Worm (Caenorhabditis elegans): ENCODE data around the gene Y102A11A.3.

The Y102A11A.3 gene

DNA sequence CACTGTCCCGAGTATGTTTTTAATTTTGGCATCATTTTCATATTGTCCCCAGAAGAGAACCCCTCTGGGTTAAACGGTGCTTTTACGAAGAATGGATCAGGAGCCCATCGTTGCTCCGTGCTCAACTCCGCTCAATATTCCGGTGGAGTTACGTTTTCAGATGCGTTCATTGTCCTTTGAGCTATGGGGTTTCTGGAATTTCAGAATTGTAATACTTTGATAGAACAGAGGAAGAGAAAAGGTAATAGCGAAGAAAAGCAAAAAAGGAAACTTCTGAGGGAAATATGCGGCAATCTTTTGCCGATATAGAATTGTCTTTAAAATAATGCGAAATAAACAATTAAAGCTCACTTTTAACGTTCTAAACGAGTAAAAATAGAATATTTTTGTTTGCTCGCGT, 21.0 kb upstream of the Y102A11A.3 start, which contains the start of gene Y40A1A.3:
Gene Y40A1A.3, minus strand, starts transcription at position 101 of the 400 bp plus-strand sequence.
- TF ChIP-seq ceh-43 (GFP tag; optimal IDR thresholded peaks at IDR 0.05) (no peak), lin-13 (tag; optimal IDR thresholded peaks at IDR 0.05) (no peak), lsy-2 (tag; optimal IDR thresholded peaks at IDR 0.05) (no peak), ceh-39 (tag; optimal IDR thresholded peaks at IDR 0.05) (no peak), ham-2 (GFP tag; optimal IDR thresholded peaks at IDR 0.05) (no peak), hlh-1 (tag; optimal IDR thresholded peaks at IDR 0.05) (no peak), nhr-28 (tag; optimal IDR thresholded peaks at IDR 0.05) (no peak), elt-3 (tag; optimal IDR thresholded peaks at IDR 0.05) (no peak)

ce11 chrX:1998825-1999224, 20.1 kb upstream of the Y102A11A.3 start:
- TF ChIP-seq flh-1 (GFP tag; optimal IDR thresholded peaks at IDR 0.05) (no peak), M03D4.4 (tag; optimal IDR thresholded peaks at IDR 0.05) (peak; percentile 22), unc-120 (tag; optimal IDR thresholded peaks at IDR 0.05; ENCODE audit: poor library complexity, severe bottlenecking) (peak; percentile 17)

ce11 chrX:2000517-2000916, 18.4 kb upstream of the Y102A11A.3 start:
- no peak for TF ChIP-seq ceh-43 (GFP tag; optimal IDR thresholded peaks at IDR 0.05)
- TF ChIP-seq elt-1 (tag; optimal IDR thresholded peaks at IDR 0.05; ENCODE audit: borderline replicate concordance, insufficient read depth) = no peak
- no peak for TF ChIP-seq unc-62 (GFP tag; optimal IDR thresholded peaks at IDR 0.05)
- no peak for TF ChIP-seq lin-13 (tag; optimal IDR thresholded peaks at IDR 0.05)
- no peak for TF ChIP-seq nhr-237 (tag; optimal IDR thresholded peaks at IDR 0.05)
- no peak for TF ChIP-seq mep-1 (tag; optimal IDR thresholded peaks at IDR 0.05)
- TF ChIP-seq zip-8 (tag; optimal IDR thresholded peaks at IDR 0.05) = no peak
- TF ChIP-seq tbx-8 (GFP tag; optimal IDR thresholded peaks at IDR 0.05) = no peak
- no peak for TF ChIP-seq ztf-11 (tag; optimal IDR thresholded peaks at IDR 0.05)
- no peak for TF ChIP-seq ces-1 (GFP tag; optimal IDR thresholded peaks at IDR 0.05)
- TF ChIP-seq lsy-2 (tag; optimal IDR thresholded peaks at IDR 0.05) = no peak
- no peak for TF ChIP-seq sptf-1 (tag; optimal IDR thresholded peaks at IDR 0.05)
- no peak for TF ChIP-seq cnd-1 (tag; optimal IDR thresholded peaks at IDR 0.05)

DNA sequence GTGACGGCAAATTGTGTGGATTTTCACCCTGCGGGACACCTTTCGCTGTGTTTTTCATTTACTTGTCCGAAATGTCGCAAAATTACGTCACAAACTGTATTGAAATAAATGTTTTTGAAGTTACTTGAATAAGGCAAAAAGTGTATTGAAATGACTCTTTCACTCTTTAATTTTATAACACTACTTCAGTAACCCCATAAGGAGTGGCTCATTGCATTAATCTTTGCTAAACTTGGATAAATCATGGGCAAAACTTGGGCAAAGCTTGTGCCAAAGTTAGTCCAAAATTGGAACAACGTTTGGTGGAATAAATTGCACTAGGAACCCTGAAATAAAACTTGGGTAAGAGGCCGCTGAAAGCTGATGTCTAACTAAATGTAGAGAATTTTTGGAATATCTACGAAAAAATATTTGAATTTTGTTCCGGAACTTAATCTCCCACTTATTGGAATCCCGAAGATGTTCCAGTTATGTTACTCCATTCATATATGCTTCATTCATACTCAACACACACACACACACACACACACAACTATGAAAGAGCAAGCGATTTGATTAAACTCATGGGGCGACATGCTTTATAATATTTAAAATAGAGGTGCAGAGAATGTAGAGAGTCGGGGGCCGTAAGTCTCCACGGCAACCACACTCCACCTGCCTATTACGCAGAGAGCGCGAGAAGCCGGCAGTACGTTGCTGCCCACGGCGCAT, 6.3 kb upstream of the Y102A11A.3 start, which contains the start of gene Y102A11A.9:
Gene Y102A11A.9, plus strand, starts transcription at position 661 of the 711 bp plus-strand sequence.
- no peak for TF ChIP-seq ceh-83 (GFP tag; optimal IDR thresholded peaks at IDR 0.05)
- TF ChIP-seq hlh-1 (tag; optimal IDR thresholded peaks at IDR 0.05) = no peak
- TF ChIP-seq nhr-237 (tag; optimal IDR thresholded peaks at IDR 0.05) = no peak
- no peak for TF ChIP-seq tbx-8 (GFP tag; optimal IDR thresholded peaks at IDR 0.05)
- TF ChIP-seq nhr-2 (tag; optimal IDR thresholded peaks at IDR 0.05) = no peak
- no peak for TF ChIP-seq blmp-1 (tag; optimal IDR thresholded peaks at IDR 0.05)
- TF ChIP-seq lin-32 (GFP tag; optimal IDR thresholded peaks at IDR 0.05) = no peak
- no peak for TF ChIP-seq lin-13 (tag; optimal IDR thresholded peaks at IDR 0.05)
- TF ChIP-seq mls-2 (tag; optimal IDR thresholded peaks at IDR 0.05) = no peak
- no peak for TF ChIP-seq elt-1 (tag; optimal IDR thresholded peaks at IDR 0.05; ENCODE audit: borderline replicate concordance, insufficient read depth)
- TF ChIP-seq unc-39 (tag; optimal IDR thresholded peaks at IDR 0.05) = no peak
- no peak for TF ChIP-seq nhr-12 (tag; optimal IDR thresholded peaks at IDR 0.05)
- no peak for TF ChIP-seq flh-1 (GFP tag; optimal IDR thresholded peaks at IDR 0.05)

DNA sequence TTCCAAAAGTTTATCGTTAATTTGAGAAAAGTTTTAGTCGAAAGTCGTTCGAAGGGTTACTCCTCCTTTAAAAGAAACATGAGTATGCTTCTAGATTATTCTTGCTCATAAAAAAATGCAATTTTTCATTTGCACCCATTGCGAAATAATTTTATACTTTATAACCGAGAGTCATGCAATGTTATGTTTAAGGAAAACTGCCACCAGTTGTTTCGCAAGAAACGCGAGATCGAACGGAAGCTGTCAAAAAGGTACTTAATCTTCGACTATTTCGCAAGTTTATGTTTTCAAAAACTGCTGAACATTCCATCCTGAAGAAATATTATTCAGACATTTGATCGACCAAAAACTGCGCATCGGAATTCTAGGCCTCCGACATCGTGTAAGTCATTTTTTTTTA, 5.0 kb upstream of the Y102A11A.3 start:
- no peak for TF ChIP-seq lsy-2 (tag; optimal IDR thresholded peaks at IDR 0.05)
- TF ChIP-seq unc-62 (GFP tag; optimal IDR thresholded peaks at IDR 0.05) = no peak
- no peak for TF ChIP-seq elt-3 (tag; optimal IDR thresholded peaks at IDR 0.05)
- TF ChIP-seq nhr-2 (tag; optimal IDR thresholded peaks at IDR 0.05) = no peak
- no peak for TF ChIP-seq snpc-4 (tag; optimal IDR thresholded peaks at IDR 0.05)
- no peak for TF ChIP-seq sptf-1 (tag; optimal IDR thresholded peaks at IDR 0.05)
- TF ChIP-seq flh-1 (GFP tag; optimal IDR thresholded peaks at IDR 0.05) = no peak
- TF ChIP-seq cnd-1 (tag; optimal IDR thresholded peaks at IDR 0.05) = no peak
- no peak for TF ChIP-seq nhr-12 (tag; optimal IDR thresholded peaks at IDR 0.05)
- no peak for TF ChIP-seq unc-120 (tag; optimal IDR thresholded peaks at IDR 0.05; ENCODE audit: poor library complexity, severe bottlenecking)
- TF ChIP-seq bed-3 (GFP tag; optimal IDR thresholded peaks at IDR 0.05) = no peak
- no peak for TF ChIP-seq mab-5 (tag; optimal IDR thresholded peaks at IDR 0.05)
- no peak for TF ChIP-seq unc-39 (tag; optimal IDR thresholded peaks at IDR 0.05)
- TF ChIP-seq ztf-11 (tag; optimal IDR thresholded peaks at IDR 0.05) = no peak
- no peak for TF ChIP-seq ham-2 (GFP tag; optimal IDR thresholded peaks at IDR 0.05)
- TF ChIP-seq lin-13 (tag; optimal IDR thresholded peaks at IDR 0.05) = no peak
- TF ChIP-seq blmp-1 (tag; optimal IDR thresholded peaks at IDR 0.05) = no peak
- TF ChIP-seq elt-1 (tag; optimal IDR thresholded peaks at IDR 0.05; ENCODE audit: borderline replicate concordance, insufficient read depth) = no peak
- TF ChIP-seq mls-2 (tag; optimal IDR thresholded peaks at IDR 0.05) = no peak
